Fruit fly (Drosophila melanogaster): ENCODE data around the gene CG10472.

Gene CG10472

DNA sequence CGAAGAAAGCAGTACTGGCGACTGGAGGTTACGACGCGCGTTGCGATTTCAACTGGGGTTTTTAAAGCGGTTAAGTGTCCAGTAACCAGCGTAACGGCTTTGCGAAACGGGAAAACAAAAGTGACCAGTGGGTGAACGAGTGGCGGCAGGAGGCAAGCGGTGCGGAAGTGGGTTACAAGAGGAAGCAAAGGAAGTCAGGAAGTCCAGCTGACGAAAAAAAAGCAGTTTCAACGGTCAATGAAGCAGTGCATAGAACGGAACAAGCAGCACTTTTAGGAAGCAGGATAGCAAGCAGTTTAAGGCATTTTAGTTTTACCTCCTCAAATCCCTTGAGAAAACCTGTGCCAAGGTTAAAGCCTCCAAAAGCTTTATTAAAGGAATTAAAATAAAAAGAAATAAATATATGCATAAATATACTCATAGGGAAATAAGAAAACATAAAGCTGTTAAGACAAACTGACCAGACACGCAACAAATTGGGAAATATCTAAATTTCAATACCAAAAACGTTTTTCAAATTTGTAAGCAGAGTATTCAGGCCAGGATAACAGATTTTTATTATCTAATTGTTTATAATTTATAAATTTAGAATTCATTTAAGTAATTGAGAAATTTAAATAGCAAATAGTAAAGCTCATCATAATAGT lies 3.5 kb downstream of the CG10472 start, which contains the start of gene CG6592 (continued):
- TF ChIP-seq Doc3 (GFP tag; IDR thresholded peaks at IDR 0.05; ENCODE audit: partially characterized antibody): no peak
- TF ChIP-seq CG16813 (GFP tag; IDR thresholded peaks at IDR 0.05; ENCODE audit: partially characterized antibody): 0 out of 3 replicates have a peak, but pooled peaks have one; percentile 32
- TF ChIP-seq fd3F (GFP tag; optimal IDR thresholded peaks at IDR 0.05): no peak
- no peak for TF ChIP-seq Deaf1 (tag; optimal IDR thresholded peaks at IDR 0.05)
- no peak for TF ChIP-seq nom (GFP tag; optimal IDR thresholded peaks at IDR 0.05)
- no peak for TF ChIP-seq CG4707 (GFP tag; optimal IDR thresholded peaks at IDR 0.05)
- no peak for TF ChIP-seq H15 (GFP tag; IDR thresholded peaks at IDR 0.05)
- no peak for TF ChIP-seq Hr78 (GFP tag; optimal IDR thresholded peaks at IDR 0.05)
- TF ChIP-seq Xrp1 (GFP tag; IDR thresholded peaks at IDR 0.05): no peak
- TF ChIP-seq abd-A (tag; optimal IDR thresholded peaks at IDR 0.05): no peak
- peak; percentile 14 for TF ChIP-seq CG12942 (GFP tag; optimal IDR thresholded peaks at IDR 0.05)
- TF ChIP-seq ro (GFP tag; IDR thresholded peaks at IDR 0.05): no peak
- TF ChIP-seq fd64A (GFP tag; optimal IDR thresholded peaks at IDR 0.05): no peak
- no peak for TF ChIP-seq lab (GFP tag; optimal IDR thresholded peaks at IDR 0.05)
- TF ChIP-seq Mes4 (GFP tag; optimal IDR thresholded peaks at IDR 0.05): peak; percentile 60
- TF ChIP-seq CG13894 (tag; optimal IDR thresholded peaks at IDR 0.05): no peak
- TF ChIP-seq CG16815 (GFP tag; optimal IDR thresholded peaks at IDR 0.05): peak; percentile 79
- peak; percentile 4 for TF ChIP-seq slp2 (GFP tag; optimal IDR thresholded peaks at IDR 0.05)
- TF ChIP-seq CG30403 (GFP tag; optimal IDR thresholded peaks at IDR 0.05): no peak
- no peak for TF ChIP-seq CG4854 (GFP tag; optimal IDR thresholded peaks at IDR 0.05)
- no peak for TF ChIP-seq CG13424 (tag; optimal IDR thresholded peaks at IDR 0.05)
- TF ChIP-seq mirr (GFP tag; optimal IDR thresholded peaks at IDR 0.05): no peak
- no peak for TF ChIP-seq Spps (tag; optimal IDR thresholded peaks at IDR 0.05)
- no peak for TF ChIP-seq cato (GFP tag; optimal IDR thresholded peaks at IDR 0.05; ENCODE audit: borderline replicate concordance)
- no peak for TF ChIP-seq tio (GFP tag; optimal IDR thresholded peaks at IDR 0.05)
- TF ChIP-seq BEAF-32 (GFP tag; optimal IDR thresholded peaks at IDR 0.05): peak; percentile 11
- TF ChIP-seq Ets65A (GFP tag): peak; percentile 98
- TF ChIP-seq amos (GFP tag; IDR thresholded peaks at IDR 0.05; ENCODE audit: partially characterized antibody): peak; percentile 12; the same call in 1 of the 2 replicates
- TF ChIP-seq MTF-1 (GFP tag; optimal IDR thresholded peaks at IDR 0.05; ENCODE audit: borderline replicate concordance): no peak
- TF ChIP-seq NC2β (GFP tag; optimal IDR thresholded peaks at IDR 0.05): peak; percentile 69
- no peak for TF ChIP-seq Bteb2 (GFP tag; optimal IDR thresholded peaks at IDR 0.05)
- peak; percentile 16 for TF ChIP-seq CG2202 (tag; optimal IDR thresholded peaks at IDR 0.05)
- no peak for TF ChIP-seq jumu (GFP tag; optimal IDR thresholded peaks at IDR 0.05)
- peak; percentile 15 for TF ChIP-seq CG17829 (tag; optimal IDR thresholded peaks at IDR 0.05)
- TF ChIP-seq cad (GFP tag; optimal IDR thresholded peaks at IDR 0.05): no peak
- no peak for TF ChIP-seq sna (GFP tag; IDR thresholded peaks at IDR 0.05; ENCODE audit: partially characterized antibody)
- TF ChIP-seq CG11456 (GFP tag; IDR thresholded peaks at IDR 0.05): peak; percentile 69; the same call in 1 of the 3 replicates
- no peak for TF ChIP-seq slbo (GFP tag; IDR thresholded peaks at IDR 0.05)
- no peak for TF ChIP-seq ATbp (GFP tag; optimal IDR thresholded peaks at IDR 0.05)
- TF ChIP-seq CG9797 (GFP tag; optimal IDR thresholded peaks at IDR 0.05): no peak
- no peak for TF ChIP-seq oc (tag; optimal IDR thresholded peaks at IDR 0.05)
- TF ChIP-seq tup (GFP tag; optimal IDR thresholded peaks at IDR 0.05): no peak
- TF ChIP-seq CG34224 (GFP tag; IDR thresholded peaks at IDR 0.05; ENCODE audit: partially characterized antibody): no peak
- TF ChIP-seq CG2120 (GFP tag; optimal IDR thresholded peaks at IDR 0.05): no peak
- TF ChIP-seq CG10959 (GFP tag; IDR thresholded peaks at IDR 0.05): peak; percentile 49; the same call in 1 of the 2 replicates
- no peak for TF ChIP-seq CG12155 (GFP tag; optimal IDR thresholded peaks at IDR 0.05)
- no peak for TF ChIP-seq HHEX (GFP tag; optimal IDR thresholded peaks at IDR 0.05)
- TF ChIP-seq knrl (GFP tag; IDR thresholded peaks at IDR 0.05; ENCODE audit: partially characterized antibody): peak; percentile 38; the same call in 1 of the 3 replicates

Data from whole organism, embryonic.